Fruit fly (Drosophila melanogaster) whole organism, wandering third instar larva: Measurements from ENCODE around the gene CG9674.

ENCODE experiments used
- CG32264 ChIP-seq: fragments of 200-800 bp; sonication (Bioruptor generic); optimal IDR thresholded peaks from 2 replicates; lab custom pipeline; 2016; ENCODE audit warnings: missing biosample characterization, missing genetic modification characterization
- Dfd ChIP-seq: fragments of >200 bp; optimal IDR thresholded peaks from 2 replicates; lab custom pipeline; 2017; ENCODE audit warnings: missing biosample characterization, missing genetic modification characterization
- Hnf4 ChIP-seq: fragments of 200-800 bp; sonication (Bioruptor generic); optimal IDR thresholded peaks from 2 replicates; lab custom pipeline; 2016; ENCODE audit warnings: missing biosample characterization, mild to moderate bottlenecking, missing genetic modification characterization
- Hr78 ChIP-seq: fragments of >200 bp; optimal IDR thresholded peaks from 2 replicates; lab custom pipeline; 2017; ENCODE audit warnings: missing biosample characterization, missing genetic modification characterization
- Myc ChIP-seq: fragments of >200 bp; optimal IDR thresholded peaks from 2 replicates; lab custom pipeline; 2017
- Vsx2 ChIP-seq: fragments of 200-300, 225-300 bp; sonication (Bioruptor generic); optimal IDR thresholded peaks from 2 replicates; lab custom pipeline; 2018; ENCODE audit warnings: missing biosample characterization, missing genetic modification characterization; ENCODE audit not compliant: partially characterized antibody
- br ChIP-seq: fragments of 200-800 bp; sonication (Bioruptor generic); optimal IDR thresholded peaks from 2 replicates; lab custom pipeline; 2016; ENCODE audit warnings: missing biosample characterization, missing genetic modification characterization
- foxo ChIP-seq, 2 experiments: fragments of 200-800 bp; sonication (Bioruptor generic); optimal IDR thresholded peaks; 2 replicates in 1 of 2; 3 replicates in 1 of 2; lab custom pipeline; 2016 to 2017; ENCODE audit warnings: missing biosample characterization in 2 of 2, missing genetic modification characterization in 2 of 2
- lola ChIP-seq: fragments of >200 bp; optimal IDR thresholded peaks from 2 replicates; lab custom pipeline; 2017; ENCODE audit warnings: missing biosample characterization, missing genetic modification characterization
- pan ChIP-seq: fragments of >200 bp; optimal IDR thresholded peaks from 2 replicates; lab custom pipeline; 2017
- usp ChIP-seq: fragments of >200 bp; optimal IDR thresholded peaks from 2 replicates; lab custom pipeline; 2017; ENCODE audit warnings: missing biosample characterization, missing genetic modification characterization

- TF ChIP-seq lola (GFP tag; lab: Kevin White, UChicago) (no peak), foxo (GFP tag; optimal IDR thresholded peaks at IDR 0.05; lab: Kevin White, UChicago) (peak in 1 of 2 experiments; percentile 28), Hr78 (GFP tag; lab: Kevin White, UChicago) (no peak), br (GFP tag; lab: Kevin White, UChicago) (no peak), usp (GFP tag; lab: Kevin White, UChicago) (no peak), Vsx2 (GFP tag; lab: Kevin White, UChicago) (no peak), Hnf4 (GFP tag; lab: Kevin White, UChicago) (no peak), Dfd (GFP tag; lab: Kevin White, UChicago) (no peak), pan (lab: Kevin White, UChicago) (no peak), CG32264 (GFP tag; lab: Kevin White, UChicago) (no peak), Myc (lab: Kevin White, UChicago) (no peak)
Measured at dm6 chr3L:16748343-16748742, 59.2 kb downstream of the CG9674 start.
